Worm (Caenorhabditis elegans) whole organism, L3 larva: ENCODE results near the gene tnc-2.
"Not testable (repeated sequence)": the region's sequence is repeated elsewhere in the genome, so short reads cannot be mapped to it uniquely, and the experiment has no call there.

Experiments
- R02D3.7 ChIP-seq: fragments of 150-350 bp; optimal IDR thresholded peaks from 2 replicates; lab custom pipeline; 2014; ENCODE audit warnings: missing biosample characterization, missing genetic modification characterization
- ZK546.5 ChIP-seq: sonication (generic microtip); optimal IDR thresholded peaks from 2 replicates; lab custom pipeline; 2017; ENCODE audit warnings: missing biosample characterization, missing genetic modification characterization
- aly-2 ChIP-seq: fragments of 150-350 bp; optimal IDR thresholded peaks from 2 replicates; lab custom pipeline; 2014; ENCODE audit warnings: missing biosample characterization, missing genetic modification characterization
- ceh-28 ChIP-seq: fragments of 150-350 bp; optimal IDR thresholded peaks from 2 replicates; lab custom pipeline; 2014; ENCODE audit warnings: missing biosample characterization, missing genetic modification reagents, missing genetic modification characterization
- ceh-9 ChIP-seq: sonication (generic microtip); optimal IDR thresholded peaks from 2 replicates; lab custom pipeline; 2018; ENCODE audit warnings: missing biosample characterization, missing genetic modification characterization
- daf-12 ChIP-seq: fragments of 150-350 bp; optimal IDR thresholded peaks from 2 replicates; lab custom pipeline; 2014; ENCODE audit warnings: missing biosample characterization, missing genetic modification reagents, missing genetic modification characterization
- egl-27 ChIP-seq: sonication (generic microtip); optimal IDR thresholded peaks from 4 replicates; lab custom pipeline; 2017; ENCODE audit warnings: missing biosample characterization, missing genetic modification reagents, missing genetic modification characterization
- egl-5 ChIP-seq: fragments of 150-350 bp; optimal IDR thresholded peaks from 2 replicates; lab custom pipeline; 2017; ENCODE audit warnings: missing biosample characterization, missing genetic modification reagents, missing genetic modification characterization, inconsistent platforms
- elt-1 ChIP-seq: fragments of 150-350 bp; optimal IDR thresholded peaks from 2 replicates; lab custom pipeline; 2014; ENCODE audit warnings: missing biosample characterization, missing genetic modification characterization
- elt-2 ChIP-seq: sonication (generic microtip); optimal IDR thresholded peaks from 2 replicates; lab custom pipeline; 2016; ENCODE audit warnings: missing genetic modification reagents, mild to moderate bottlenecking, missing genetic modification characterization, missing compliant biosample characterization
- fkh-10 ChIP-seq: sonication (generic microtip); optimal IDR thresholded peaks from 2 replicates; lab custom pipeline; 2017; ENCODE audit warnings: missing biosample characterization, missing genetic modification reagents, missing genetic modification characterization
- fkh-2 ChIP-seq: fragments of 150-350 bp; optimal IDR thresholded peaks from 2 replicates; lab custom pipeline; 2014; ENCODE audit warnings: missing biosample characterization, missing genetic modification reagents, missing genetic modification characterization
- fos-1 ChIP-seq: fragments of 150-350 bp; optimal IDR thresholded peaks from 2 replicates; lab custom pipeline; 2014; ENCODE audit warnings: missing biosample characterization, missing genetic modification characterization
- hmg-11 ChIP-seq: sonication (generic microtip); optimal IDR thresholded peaks from 2 replicates; lab custom pipeline; 2016; ENCODE audit warnings: missing genetic modification characterization, missing compliant biosample characterization
- jun-1 ChIP-seq: fragments of 150-350 bp; optimal IDR thresholded peaks from 2 replicates; lab custom pipeline; 2014; ENCODE audit warnings: missing biosample characterization, missing genetic modification reagents, missing genetic modification characterization
- lin-15B ChIP-seq: fragments of 150-350 bp; optimal IDR thresholded peaks from 2 replicates; lab custom pipeline; 2014; ENCODE audit warnings: missing biosample characterization, missing genetic modification characterization
- lin-39 ChIP-seq: fragments of 150-350 bp; optimal IDR thresholded peaks from 2 replicates; lab custom pipeline; 2018; ENCODE audit warnings: missing biosample characterization, missing genetic modification reagents, missing genetic modification characterization
- lsy-12 ChIP-seq: sonication (generic microtip); optimal IDR thresholded peaks from 2 replicates; lab custom pipeline; 2016; ENCODE audit warnings: mild to moderate bottlenecking, missing genetic modification characterization, missing compliant biosample characterization
- mdl-1 ChIP-seq: fragments of 150-350 bp; optimal IDR thresholded peaks from 2 replicates; lab custom pipeline; 2014; ENCODE audit warnings: missing biosample characterization, missing genetic modification characterization
- mml-1 ChIP-seq: fragments of 150-350 bp; sonication (generic microtip); optimal IDR thresholded peaks from 3 replicates; lab custom pipeline; 2014; ENCODE audit warnings: missing biosample characterization, missing genetic modification characterization
- nfya-1 ChIP-seq: sonication (generic microtip); optimal IDR thresholded peaks from 2 replicates; lab custom pipeline; 2017; ENCODE audit warnings: missing genetic modification characterization, mild to moderate bottlenecking, missing compliant biosample characterization, antibody characterized with exemption, moderate library complexity; ENCODE audit not compliant: insufficient read depth
- nhr-11 ChIP-seq: fragments of 150-350 bp; optimal IDR thresholded peaks from 2 replicates; lab custom pipeline; 2014; ENCODE audit warnings: missing biosample characterization, missing genetic modification characterization
- nhr-12 ChIP-seq: fragments of 150-350 bp; optimal IDR thresholded peaks from 2 replicates; lab custom pipeline; 2014; ENCODE audit warnings: missing biosample characterization, missing genetic modification characterization
- nhr-23 ChIP-seq: fragments of 150-350 bp; optimal IDR thresholded peaks from 2 replicates; lab custom pipeline; 2014; ENCODE audit warnings: missing biosample characterization, missing genetic modification reagents, missing genetic modification characterization
- nhr-237 ChIP-seq: fragments of 150-350 bp; optimal IDR thresholded peaks from 2 replicates; lab custom pipeline; 2014; ENCODE audit warnings: missing biosample characterization, missing genetic modification characterization
- nhr-25 ChIP-seq: sonication (generic microtip); optimal IDR thresholded peaks from 2 replicates; lab custom pipeline; 2017; ENCODE audit warnings: missing biosample characterization, missing genetic modification characterization
- nhr-43 ChIP-seq: sonication (generic microtip); optimal IDR thresholded peaks from 2 replicates; lab custom pipeline; 2016; ENCODE audit warnings: mild to moderate bottlenecking, missing genetic modification characterization, missing compliant biosample characterization; ENCODE audit not compliant: poor library complexity, severe bottlenecking
- nhr-67 ChIP-seq: fragments of 150-350 bp; optimal IDR thresholded peaks from 2 replicates; lab custom pipeline; 2014; ENCODE audit warnings: missing biosample characterization, missing genetic modification characterization
- nhr-77 ChIP-seq: fragments of 150-350 bp; optimal IDR thresholded peaks from 2 replicates; lab custom pipeline; 2014; ENCODE audit warnings: missing biosample characterization, missing genetic modification characterization
- pha-4 ChIP-seq: fragments of 150-350 bp; optimal IDR thresholded peaks from 2 replicates; lab custom pipeline; 2014; ENCODE audit warnings: missing biosample characterization, missing genetic modification reagents, missing genetic modification characterization
- pqm-1 ChIP-seq: fragments of 150-350 bp; optimal IDR thresholded peaks from 2 replicates; lab custom pipeline; 2017; ENCODE audit warnings: missing biosample characterization, missing genetic modification characterization, inconsistent platforms
- skn-1 ChIP-seq: fragments of 150-350 bp; optimal IDR thresholded peaks from 2 replicates; lab custom pipeline; 2014; ENCODE audit warnings: missing biosample characterization, missing genetic modification characterization
- snpc-4 ChIP-seq: fragments of 150-350 bp; optimal IDR thresholded peaks from 2 replicates; lab custom pipeline; 2014; ENCODE audit warnings: missing biosample characterization, missing genetic modification characterization
- tbx-2 ChIP-seq: sonication (generic microtip); optimal IDR thresholded peaks from 2 replicates; lab custom pipeline; 2016; ENCODE audit warnings: mild to moderate bottlenecking, missing genetic modification characterization, missing compliant biosample characterization
- unc-62 ChIP-seq: fragments of 150-350 bp; sonication (generic microtip); optimal IDR thresholded peaks from 4 replicates; lab custom pipeline; 2014; ENCODE audit warnings: missing biosample characterization, missing genetic modification reagents, missing genetic modification characterization
- zag-1 ChIP-seq: fragments of 150-350 bp; optimal IDR thresholded peaks from 2 replicates; lab custom pipeline; 2014; ENCODE audit warnings: missing biosample characterization, missing genetic modification characterization
- ztf-11 ChIP-seq: fragments of 150-350 bp; optimal IDR thresholded peaks from 2 replicates; lab custom pipeline; 2014; ENCODE audit warnings: missing biosample characterization, missing genetic modification characterization
- ztf-4 ChIP-seq: fragments of 150-350 bp; optimal IDR thresholded peaks from 2 replicates; lab custom pipeline; 2014; ENCODE audit warnings: missing biosample characterization, missing genetic modification characterization

Gene tnc-2

DNA sequence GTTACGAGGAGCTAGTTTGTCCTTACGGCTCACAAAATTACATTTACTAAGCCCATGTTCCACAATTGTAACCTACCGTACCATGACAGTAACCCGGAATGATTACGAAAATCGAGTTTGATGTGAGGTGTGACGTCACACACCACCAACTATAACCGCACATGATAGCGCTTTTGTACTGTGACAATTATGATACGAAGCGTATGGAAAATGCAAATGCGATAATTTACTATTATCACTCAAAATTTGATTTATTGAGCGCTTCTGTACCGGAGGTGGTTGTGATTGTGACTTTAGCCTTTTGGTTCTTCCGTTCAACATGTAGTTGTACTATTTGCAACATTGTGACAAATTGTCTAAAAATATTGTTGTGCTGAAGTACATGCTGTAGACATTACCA is 19.0 kb downstream of the tnc-2 start:
- TF ChIP-seq egl-27 (tag; lab: Kevin White, UChicago) = no peak
- no peak for TF ChIP-seq fos-1 (tag; lab: Kevin White, UChicago)
- no peak for TF ChIP-seq ztf-11 (tag; lab: Kevin White, UChicago)
- no peak for TF ChIP-seq snpc-4
- peak; percentile 87 for TF ChIP-seq pqm-1 (tag; lab: Kevin White, UChicago)
- TF ChIP-seq ztf-4 (tag; lab: Kevin White, UChicago) = no peak
- TF ChIP-seq daf-12 = no peak
- TF ChIP-seq elt-2 = peak; percentile 84
- TF ChIP-seq hmg-11 = no peak
- TF ChIP-seq nhr-23 (tag; lab: Kevin White, UChicago) = no peak
- TF ChIP-seq fkh-10 (GFP tag; lab: Kevin White, UChicago) = no peak
- TF ChIP-seq nhr-77 (tag; lab: Kevin White, UChicago) = no peak
- TF ChIP-seq tbx-2 (tag; lab: Kevin White, UChicago) = no peak
- no peak for TF ChIP-seq aly-2 (tag; lab: Kevin White, UChicago)
- peak; percentile 70 for TF ChIP-seq jun-1
- TF ChIP-seq mml-1 (tag; lab: Kevin White, UChicago) = no peak
- no peak for TF ChIP-seq nhr-43
- TF ChIP-seq, all 47 proteins: peak for 3

DNA sequence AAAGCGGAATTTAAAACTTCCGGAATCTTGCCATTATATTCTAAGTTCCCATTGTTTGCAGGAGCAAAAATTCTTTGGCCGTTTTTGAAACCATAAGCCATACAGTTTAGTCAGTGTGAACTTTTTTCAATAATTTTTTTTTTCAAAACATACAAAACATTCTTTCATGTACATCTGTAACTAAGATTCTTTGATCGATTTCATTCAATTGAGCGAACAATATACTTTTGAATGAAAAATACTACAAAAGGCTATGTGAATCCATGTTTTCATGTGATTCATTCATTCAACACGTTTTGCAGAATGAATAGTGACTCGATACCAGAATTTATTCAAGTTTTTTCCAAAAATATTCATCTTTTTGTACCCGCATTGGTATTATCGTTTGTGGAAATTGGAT is 20.1 kb downstream of the tnc-2 start, which contains the start of gene ZK666.15:
Gene ZK666.15, plus strand, starts transcription at position 301 of the 400 bp plus-strand sequence.
- TF ChIP-seq ceh-28 = no peak
- no peak for TF ChIP-seq lsy-12 (tag; lab: Kevin White, UChicago)
- no peak for TF ChIP-seq ZK546.5 (tag; lab: Kevin White, UChicago)
- no peak for TF ChIP-seq nhr-25 (tag; lab: Kevin White, UChicago)
- no peak for TF ChIP-seq unc-62 (GFP tag; lab: Kevin White, UChicago)
- TF ChIP-seq nhr-11 (tag; lab: Kevin White, UChicago) = no peak
- TF ChIP-seq nhr-237 (tag; lab: Kevin White, UChicago) = no peak
- no peak for TF ChIP-seq hmg-11
- TF ChIP-seq skn-1 (tag; lab: Kevin White, UChicago) = no peak
- TF ChIP-seq fkh-2 = no peak
- TF ChIP-seq R02D3.7 (tag; lab: Kevin White, UChicago) = no peak
- TF ChIP-seq nhr-12 (tag; lab: Kevin White, UChicago) = no peak
- TF ChIP-seq fkh-10 (GFP tag; lab: Kevin White, UChicago) = no peak
- no peak for TF ChIP-seq ceh-9
- no peak for TF ChIP-seq jun-1
- no peak for TF ChIP-seq nhr-67 (tag; lab: Kevin White, UChicago)
- no peak for TF ChIP-seq fos-1 (tag; lab: Kevin White, UChicago)

DNA sequence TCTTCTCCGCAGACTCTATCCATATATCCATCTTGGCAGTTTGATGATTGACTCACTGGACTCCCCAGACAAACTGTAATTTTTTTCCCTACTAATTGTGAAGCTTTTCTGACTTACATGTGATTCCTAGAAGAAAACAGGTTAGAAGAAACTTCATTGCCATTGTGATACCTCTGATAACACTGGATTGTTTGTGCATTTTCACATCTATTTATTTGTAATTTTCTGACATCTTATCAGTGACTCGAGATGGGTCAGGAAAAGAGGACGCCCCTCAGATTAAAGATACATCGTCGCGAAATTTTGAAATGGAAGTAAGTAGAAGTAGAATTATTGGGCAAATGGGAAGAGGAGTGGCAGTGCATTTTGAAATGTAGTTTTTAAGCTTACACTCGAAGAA is 23.7 kb downstream of the tnc-2 start, which contains the start of gene clec-61:
Gene clec-61, minus strand, starts transcription at position 209 of the 400 bp plus-strand sequence.
- TF ChIP-seq mml-1 (tag; lab: Kevin White, UChicago) (no peak), ceh-28 (no peak), lin-15B (tag; lab: Kevin White, UChicago) (no peak), hmg-11 (no peak), lin-39 (no peak)

DNA sequence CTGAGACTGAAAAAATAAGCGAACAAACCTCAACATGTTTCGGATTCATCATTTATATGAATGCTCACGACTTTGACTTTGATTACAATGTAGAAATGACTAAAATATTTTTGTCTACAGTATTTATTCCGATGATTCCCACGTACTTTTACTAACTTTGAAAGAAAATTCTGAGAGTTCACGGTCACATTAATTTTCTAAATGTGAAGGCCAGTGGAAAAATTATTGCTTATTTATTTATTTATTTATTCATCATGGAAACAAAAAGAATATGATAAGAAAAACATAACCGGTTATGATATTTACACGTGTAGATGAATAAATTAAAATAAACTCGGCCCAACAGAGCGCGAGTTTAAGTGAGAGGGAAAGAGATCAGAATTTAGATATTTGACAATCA is 26.4 kb downstream of the tnc-2 start, which contains the start of gene ZK666.8:
Gene ZK666.8, minus strand, starts transcription at position 101 of the 400 bp plus-strand sequence.
- not testable (repeated sequence) for TF ChIP-seq zag-1; daf-12; egl-5 (tag; lab: Kevin White, UChicago)

DNA sequence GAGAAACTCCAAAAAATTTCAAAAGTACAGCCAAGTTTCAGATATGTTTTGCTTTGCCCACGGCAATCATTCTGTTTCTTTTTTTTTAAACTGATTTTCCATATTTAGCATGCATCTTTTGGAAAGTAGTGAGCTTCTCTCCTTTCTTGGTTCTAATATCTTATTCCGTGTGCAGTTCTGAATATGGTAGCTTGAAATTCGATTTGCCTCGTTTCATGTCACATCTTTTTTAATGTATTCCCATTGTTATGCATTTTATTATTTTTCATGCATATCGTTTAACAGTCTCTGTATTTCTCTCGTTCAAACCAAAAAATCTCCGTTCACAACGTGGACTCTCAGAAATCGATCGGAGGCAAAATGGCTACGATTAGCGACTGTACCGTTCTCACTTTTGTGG is 27.8 kb downstream of the tnc-2 start, which contains the start of gene ZK666.14:
Gene ZK666.14, plus strand, starts transcription at position 301 of the 400 bp plus-strand sequence.
- TF ChIP-seq nhr-25 (tag; lab: Kevin White, UChicago) = no peak
- TF ChIP-seq, all 47 proteins: peak for 0

DNA sequence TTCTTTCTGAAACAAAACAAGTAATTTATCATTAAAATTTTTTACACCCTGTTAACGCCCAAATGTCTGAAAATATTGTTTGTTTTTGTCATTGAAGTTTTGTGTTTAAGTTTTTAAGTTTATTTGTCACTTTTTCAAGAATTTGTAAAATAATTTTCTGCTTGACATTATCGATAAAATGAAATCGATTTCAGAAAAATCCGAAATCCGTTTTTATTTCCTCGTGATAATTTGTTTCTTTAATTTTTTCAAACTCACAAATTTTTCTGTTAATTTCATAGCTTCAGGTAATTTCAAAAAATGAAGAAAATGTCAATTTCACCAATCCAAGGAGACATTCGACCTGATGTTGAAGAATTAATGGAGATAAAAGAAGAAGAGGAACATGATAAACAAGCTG is 29.3 kb downstream of the tnc-2 start, which contains the start of gene ZK666.12:
Gene ZK666.12, plus strand, starts transcription at position 301 of the 400 bp plus-strand sequence.
- TF ChIP-seq ceh-28 (no peak), fkh-10 (GFP tag; lab: Kevin White, UChicago) (no peak), nhr-237 (tag; lab: Kevin White, UChicago) (no peak), elt-1 (tag; lab: Kevin White, UChicago) (no peak), elt-2 (no peak), daf-12 (no peak), nhr-12 (tag; lab: Kevin White, UChicago) (no peak), pha-4 (tag; lab: Kevin White, UChicago) (no peak), mdl-1 (tag; lab: Kevin White, UChicago) (no peak), nfya-1 (no peak), R02D3.7 (tag; lab: Kevin White, UChicago) (no peak), jun-1 (no peak)
